Worm (Caenorhabditis elegans): ENCODE measurements around the gene fmil-1.
A peak's percentile ranks its signal among the peaks of the same experiment; 100 is the strongest.

Gene fmil-1

ce11 chrIV:3681763-3682162 is 13.3 kb upstream of the fmil-1 start:
- no peak for TF ChIP-seq ama-1 (optimal IDR thresholded peaks at IDR 0.05)
- peak; percentile 15 for TF ChIP-seq ceh-31 (tag; optimal IDR thresholded peaks at IDR 0.05)
- no peak for TF ChIP-seq eyg-1 (tag; optimal IDR thresholded peaks at IDR 0.05)

ce11 chrIV:3667796-3668195 is 707 bp downstream of the fmil-1 start:
- TF ChIP-seq unc-42 (tag; optimal IDR thresholded peaks at IDR 0.05) (peak; percentile 82), pax-1 (tag; optimal IDR thresholded peaks at IDR 0.05) (no peak)

ce11 chrIV:3666543-3666942 is 2.0 kb downstream of the fmil-1 start:
- TF ChIP-seq ref-2 (tag; optimal IDR thresholded peaks at IDR 0.05), result no peak
- TF ChIP-seq ceh-19 (GFP tag; optimal IDR thresholded peaks at IDR 0.05), result no peak
- no peak for TF ChIP-seq T23F11.4 (GFP tag; optimal IDR thresholded peaks at IDR 0.05)
- no peak for TF ChIP-seq unc-3 (GFP tag; conservative IDR thresholded peaks at IDR 0.05)
- no peak for TF ChIP-seq unc-3 (tag; optimal IDR thresholded peaks at IDR 0.05)
- TF ChIP-seq npax-4 (tag; optimal IDR thresholded peaks at IDR 0.05), result no peak
- no peak for TF ChIP-seq unc-86 (tag; optimal IDR thresholded peaks at IDR 0.05)
- TF ChIP-seq rnt-1 (tag; optimal IDR thresholded peaks at IDR 0.05), result no peak

- no peak for TF ChIP-seq ceh-14 (tag; optimal IDR thresholded peaks at IDR 0.05)
- TF ChIP-seq sox-4 (tag; optimal IDR thresholded peaks at IDR 0.05), result no peak
- TF ChIP-seq sdc-2 (tag; optimal IDR thresholded peaks at IDR 0.05), result no peak
- TF ChIP-seq ref-2 (tag; optimal IDR thresholded peaks at IDR 0.05), result no peak
- TF ChIP-seq lim-6 (tag; optimal IDR thresholded peaks at IDR 0.05), result no peak
- no peak for TF ChIP-seq tbx-7 (tag; optimal IDR thresholded peaks at IDR 0.05)
- TF ChIP-seq rnt-1 (tag; optimal IDR thresholded peaks at IDR 0.05), result no peak
- TF ChIP-seq npax-4 (tag; optimal IDR thresholded peaks at IDR 0.05), result no peak
- TF ChIP-seq tbx-2 (tag; optimal IDR thresholded peaks at IDR 0.05), result no peak
- no peak for TF ChIP-seq pros-1 (tag; optimal IDR thresholded peaks at IDR 0.05)
- no peak for TF ChIP-seq odd-2 (tag; optimal IDR thresholded peaks at IDR 0.05)
Observed at ce11 chrIV:3665089-3665488, 3.4 kb downstream of the fmil-1 start.

- TF ChIP-seq K09A11.1 (tag; optimal IDR thresholded peaks at IDR 0.05; ENCODE audit: insufficient read depth) (no peak), C38D4.7 (GFP tag; optimal IDR thresholded peaks at IDR 0.05) (no peak), sdc-2 (tag; optimal IDR thresholded peaks at IDR 0.05) (no peak), fkh-6 (tag; optimal IDR thresholded peaks at IDR 0.05) (no peak), zip-5 (tag; optimal IDR thresholded peaks at IDR 0.05) (no peak), ama-1 (optimal IDR thresholded peaks at IDR 0.05) (no peak), dmd-4 (tag; optimal IDR thresholded peaks at IDR 0.05; ENCODE audit: borderline replicate concordance) (no peak), ceh-34 (tag; optimal IDR thresholded peaks at IDR 0.05) (no peak), ceh-2 (tag; optimal IDR thresholded peaks at IDR 0.05) (no peak), Y22D7AL.16 (tag; optimal IDR thresholded peaks at IDR 0.05) (no peak), ceh-14 (tag; optimal IDR thresholded peaks at IDR 0.05) (no peak), pax-1 (tag; optimal IDR thresholded peaks at IDR 0.05) (no peak), ceh-18 (tag; optimal IDR thresholded peaks at IDR 0.05) (no peak), sox-2 (GFP tag; IDR thresholded peaks at IDR 0.05) (no peak), madf-2 (tag; optimal IDR thresholded peaks at IDR 0.05) (no peak), ceh-9 (tag; optimal IDR thresholded peaks at IDR 0.05) (no peak), unc-3 (GFP tag; conservative IDR thresholded peaks at IDR 0.05) (no peak), unc-3 (tag; optimal IDR thresholded peaks at IDR 0.05) (no peak), pat-9 (tag; optimal IDR thresholded peaks at IDR 0.05) (no peak)
Observed at ce11 chrIV:3662863-3663262, 5.6 kb downstream of the fmil-1 start.

ce11 chrIV:3661117-3661634 is 7.3 kb downstream of the fmil-1 start:
- TF ChIP-seq unc-3 (GFP tag; conservative IDR thresholded peaks at IDR 0.05) (no peak), unc-3 (tag; optimal IDR thresholded peaks at IDR 0.05) (no peak), sdc-2 (tag; optimal IDR thresholded peaks at IDR 0.05) (no peak), ceh-34 (tag; optimal IDR thresholded peaks at IDR 0.05) (no peak), tbx-2 (tag; optimal IDR thresholded peaks at IDR 0.05) (no peak), ceh-6 (GFP tag; optimal IDR thresholded peaks at IDR 0.05) (no peak), lin-11 (tag; optimal IDR thresholded peaks at IDR 0.05) (no peak), rnt-1 (tag; optimal IDR thresholded peaks at IDR 0.05) (no peak), sox-2 (GFP tag; IDR thresholded peaks at IDR 0.05) (no peak), K09A11.1 (tag; optimal IDR thresholded peaks at IDR 0.05; ENCODE audit: insufficient read depth) (no peak), ahr-1 (tag; optimal IDR thresholded peaks at IDR 0.05) (no peak), nhr-11 (tag; optimal IDR thresholded peaks at IDR 0.05) (no peak), tbx-7 (tag; optimal IDR thresholded peaks at IDR 0.05) (no peak), unc-42 (tag; optimal IDR thresholded peaks at IDR 0.05) (no peak), ceh-22 (tag; optimal IDR thresholded peaks at IDR 0.05) (no peak), ceh-48 (tag; optimal IDR thresholded peaks at IDR 0.05) (no peak), lim-6 (tag; optimal IDR thresholded peaks at IDR 0.05) (no peak), ceh-9 (tag; optimal IDR thresholded peaks at IDR 0.05) (no peak), che-1 (tag; optimal IDR thresholded peaks at IDR 0.05) (no peak)
